Worm (Caenorhabditis elegans) whole organism, midembryonic: ENCODE data around the gene F18A12.7.

Source experiments
- T22C8.4 ChIP-seq: fragments of 200-800 bp; sonication (Bioruptor generic); IDR thresholded peaks from 2 replicates; pipeline ENCODE4 v1.3.6; 2022; ENCODE audit warnings: missing genetic modification characterization, missing compliant biosample characterization
- cog-1 ChIP-seq: sonication (generic microtip); optimal IDR thresholded peaks from 2 replicates; lab custom pipeline; 2016; ENCODE audit warnings: missing genetic modification characterization, missing compliant biosample characterization
- flt-1 ChIP-seq: fragments of 200-800 bp; sonication (Bioruptor generic); IDR thresholded peaks from 2 replicates; pipeline ENCODE4 v1.3.6; 2022; ENCODE audit warnings: missing genetic modification characterization, missing compliant biosample characterization
- klf-2 ChIP-seq: fragments of 200-800 bp; sonication (Bioruptor generic); conservative IDR thresholded peaks from 2 replicates; pipeline ENCODE4 v1.3.6; 2022; ENCODE audit warnings: missing genetic modification reagents, missing genetic modification characterization, missing compliant biosample characterization
- med-1 ChIP-seq: sonication (generic microtip); optimal IDR thresholded peaks from 2 replicates; lab custom pipeline; 2017; ENCODE audit warnings: missing genetic modification characterization, mild to moderate bottlenecking, missing compliant biosample characterization, antibody characterized with exemption, missing genetic modification reagents; ENCODE audit not compliant: insufficient read depth
- ref-1 ChIP-seq: fragments of 200-800 bp; sonication (Bioruptor generic); conservative IDR thresholded peaks from 2 replicates; pipeline ENCODE4 v1.3.6; 2022; ENCODE audit warnings: missing genetic modification reagents, missing genetic modification characterization, missing compliant biosample characterization
- tab-1 ChIP-seq: fragments of 200-800 bp; sonication (Bioruptor generic); IDR thresholded peaks from 2 replicates; pipeline ENCODE4 v1.3.6; 2022; ENCODE audit warnings: missing genetic modification characterization, missing compliant biosample characterization
- ztf-23 ChIP-seq: fragments of 200-800 bp; sonication (Bioruptor generic); IDR thresholded peaks from 2 replicates; pipeline ENCODE4 v1.3.6; 2022; ENCODE audit warnings: missing genetic modification reagents, missing genetic modification characterization, missing compliant biosample characterization
- ztf-29 ChIP-seq: fragments of 200-800 bp; sonication (Bioruptor generic); IDR thresholded peaks from 2 replicates; pipeline ENCODE4 v1.3.6; 2022; ENCODE audit warnings: missing genetic modification reagents, missing genetic modification characterization, missing compliant biosample characterization

DNA sequence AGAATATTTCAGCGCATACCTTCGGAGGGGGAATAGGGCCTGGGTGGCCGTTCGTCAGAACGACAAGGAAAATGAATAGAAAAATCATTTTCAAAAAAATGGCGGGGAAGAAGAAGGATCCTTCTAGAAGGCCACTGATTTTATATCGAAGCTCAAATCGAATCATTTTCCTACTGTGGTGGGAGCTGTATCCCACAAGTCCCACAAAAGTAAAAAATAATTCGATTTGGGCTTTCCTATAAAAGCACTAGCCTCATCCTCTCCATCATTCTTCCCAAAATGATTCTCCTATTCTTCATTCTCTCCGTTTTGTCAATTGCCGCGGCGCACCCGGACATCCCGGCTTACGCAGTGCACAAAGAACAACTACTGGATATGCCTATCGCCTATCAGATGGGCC, 43.9 kb upstream of the F18A12.7 start, which contains the start of the genes C16C8.26 and C16C8.19:
- TF ChIP-seq T22C8.4 (GFP tag; lab: Robert Waterston, UW) (no peak), tab-1 (GFP tag; lab: Robert Waterston, UW) (no peak), med-1 (no peak), flt-1 (GFP tag; lab: Robert Waterston, UW) (no peak), cog-1 (tag; lab: Kevin White, UChicago) (no peak), klf-2 (GFP tag; lab: Robert Waterston, UW) (no peak), ztf-29 (no peak; the same call in 1 of the 2 replicates), ztf-23 (GFP tag; lab: Robert Waterston, UW) (no peak), ref-1 (no peak)
